Worm (Caenorhabditis elegans): ENCODE measurements around the gene ckk-1.

ce11 chrIII:5624835-5625234 lies 10.4 kb upstream of the ckk-1 start, which contains the start of gene daf-4:
- TF ChIP-seq snpc-4 (tag; optimal IDR thresholded peaks at IDR 0.05) (no peak), ceh-82 (tag; optimal IDR thresholded peaks at IDR 0.05) (no peak), nhr-23 (tag; optimal IDR thresholded peaks at IDR 0.05) (no peak), nhr-11 (tag; optimal IDR thresholded peaks at IDR 0.05) (no peak), elt-3 (tag; optimal IDR thresholded peaks at IDR 0.05) (no peak)

Data from whole organism, L2 larva.